Fruit fly (Drosophila melanogaster): ENCODE measurements around the gene CG43815.

DNA sequence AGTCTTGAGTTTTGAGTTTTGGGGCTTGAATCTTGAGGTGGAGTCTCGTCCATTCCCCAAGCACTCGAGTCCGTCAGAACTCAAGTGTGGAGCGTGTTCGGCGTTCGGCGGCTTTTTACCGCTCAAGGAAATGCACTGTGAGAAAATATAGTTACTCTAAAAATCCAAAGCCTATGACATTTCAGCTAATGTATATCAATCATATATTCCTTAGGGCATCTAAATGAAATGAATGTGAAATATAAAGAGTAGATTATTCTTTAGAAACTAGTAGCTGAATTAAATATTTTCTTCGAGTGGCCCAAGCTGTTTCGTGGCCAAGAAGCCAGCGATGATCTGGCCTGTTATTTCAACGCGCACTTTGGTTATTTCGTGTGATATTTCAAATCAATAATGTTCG is 11.3 kb downstream of the CG43815 start:
- TF ChIP-seq insv (optimal IDR thresholded peaks at IDR 0.05) (no peak), Sin3A (optimal IDR thresholded peaks at IDR 0.05) (no peak)
